Fruit fly (Drosophila melanogaster) whole organism, embryonic: ENCODE data around the gene CG11842.

ENCODE experiments used
- BtbVII ChIP-seq: fragments of 200-800 bp; sonication (Bioruptor generic); optimal IDR thresholded peaks from 3 replicates; lab custom pipeline; 2017; ENCODE audit warnings: missing biosample characterization, mild to moderate bottlenecking, missing genetic modification characterization
- CG10274 ChIP-seq: fragments of 200-800 bp; sonication (Bioruptor generic); optimal IDR thresholded peaks from 3 replicates; lab custom pipeline; 2017; ENCODE audit warnings: missing biosample characterization, mild to moderate bottlenecking, missing genetic modification characterization
- CG12659 ChIP-seq: fragments of 200-800 bp; sonication (Bioruptor generic); optimal IDR thresholded peaks from 3 replicates; lab custom pipeline; 2017; ENCODE audit warnings: mild to moderate bottlenecking, missing biosample characterization, missing genetic modification reagents, missing genetic modification characterization
- CG13775 ChIP-seq: fragments of 200-800 bp; sonication (Bioruptor generic); optimal IDR thresholded peaks from 3 replicates; lab custom pipeline; 2017; ENCODE audit warnings: missing biosample characterization, mild to moderate bottlenecking, missing genetic modification characterization
- CG15073 ChIP-seq: fragments of 200-800 bp; sonication (Bioruptor generic); optimal IDR thresholded peaks from 2 replicates; lab custom pipeline; 2016; ENCODE audit warnings: missing biosample characterization, missing genetic modification characterization
- CG1647 ChIP-seq: fragments of 200-800 bp; sonication (Bioruptor generic); optimal IDR thresholded peaks from 3 replicates; lab custom pipeline; 2016; ENCODE audit warnings: missing biosample characterization, missing genetic modification characterization
- CG16779 ChIP-seq: fragments of 200-800 bp; sonication (Bioruptor generic); IDR thresholded peaks from 2 replicates; pipeline ENCODE4 v1.3.6; 2022; ENCODE audit warnings: missing biosample characterization, missing genetic modification characterization
- CG17186 ChIP-seq: fragments of 200-800 bp; sonication (Bioruptor generic); optimal IDR thresholded peaks from 3 replicates; lab custom pipeline; 2017; ENCODE audit warnings: missing biosample characterization, missing genetic modification reagents, missing genetic modification characterization
- CG17385 ChIP-seq: fragments of 200-800 bp; sonication (Bioruptor generic); optimal IDR thresholded peaks from 3 replicates; lab custom pipeline; 2018; ENCODE audit warnings: missing biosample characterization, mild to moderate bottlenecking, missing genetic modification characterization
- CG18599 ChIP-seq: fragments of 200-800 bp; sonication (Bioruptor generic); optimal IDR thresholded peaks from 3 replicates; lab custom pipeline; 2017; ENCODE audit warnings: missing biosample characterization, missing genetic modification characterization, mild to moderate bottlenecking, moderate library complexity, missing genetic modification reagents
- CG18764 ChIP-seq: fragments of 200-800 bp; sonication (Bioruptor generic); optimal IDR thresholded peaks from 3 replicates; lab custom pipeline; 2016; ENCODE audit warnings: missing biosample characterization, missing genetic modification characterization
- CG2199 ChIP-seq: fragments of 200-800 bp; sonication (Bioruptor generic); IDR thresholded peaks from 3 replicates; pipeline ENCODE4 v1.3.6; 2022; ENCODE audit warnings: missing biosample characterization, missing genetic modification characterization
- CG31388 ChIP-seq: fragments of 200-800 bp; sonication (Bioruptor generic); optimal IDR thresholded peaks from 2 replicates; lab custom pipeline; 2016; ENCODE audit warnings: missing biosample characterization, missing genetic modification characterization
- CG3163 ChIP-seq: fragments of 200-800 bp; sonication (Bioruptor generic); optimal IDR thresholded peaks from 3 replicates; lab custom pipeline; 2016; ENCODE audit warnings: missing biosample characterization, missing genetic modification characterization
- CG34376 ChIP-seq: fragments of 200-800 bp; sonication (Bioruptor generic); optimal IDR thresholded peaks from 2 replicates; lab custom pipeline; 2018; ENCODE audit warnings: missing biosample characterization, mild to moderate bottlenecking, missing genetic modification characterization
- CG7556 ChIP-seq: fragments of 200-800 bp; sonication (Bioruptor generic); optimal IDR thresholded peaks from 2 replicates; lab custom pipeline; 2017; ENCODE audit warnings: missing biosample characterization, mild to moderate bottlenecking, missing genetic modification characterization
- Dip3 ChIP-seq: fragments of 200-800 bp; sonication (Bioruptor generic); optimal IDR thresholded peaks from 3 replicates; lab custom pipeline; 2016; ENCODE audit warnings: missing biosample characterization, missing genetic modification characterization
- Elba2 ChIP-seq: fragments of 200-800 bp; sonication (Bioruptor generic); optimal IDR thresholded peaks from 3 replicates; lab custom pipeline; 2016; ENCODE audit warnings: missing biosample characterization, missing genetic modification characterization
- Fer3 ChIP-seq: fragments of 200-800 bp; sonication (Bioruptor generic); optimal IDR thresholded peaks from 2 replicates; lab custom pipeline; 2018; ENCODE audit warnings: missing biosample characterization, mild to moderate bottlenecking, missing genetic modification characterization, moderate library complexity
- Hey ChIP-seq: fragments of 200-800 bp; sonication (Bioruptor generic); optimal IDR thresholded peaks from 3 replicates; lab custom pipeline; 2018; ENCODE audit warnings: missing biosample characterization, mild to moderate bottlenecking, missing genetic modification characterization
- Hr39 ChIP-seq: fragments of >200 bp; optimal IDR thresholded peaks from 2 replicates; lab custom pipeline; 2017
- Hr51 ChIP-seq, 2 experiments: fragments of 200-800 bp; sonication (Bioruptor generic); optimal IDR thresholded peaks; 2 replicates in 1 of 2; 3 replicates in 1 of 2; lab custom pipeline; 2016 to 2018; ENCODE audit warnings: missing biosample characterization in 2 of 2, missing genetic modification characterization in 2 of 2, mild to moderate bottlenecking in 1 of 2, moderate library complexity in 1 of 2
- Kr ChIP-seq: fragments of 200-800 bp; sonication (Bioruptor generic); optimal IDR thresholded peaks from 2 replicates; lab custom pipeline; 2017; ENCODE audit warnings: missing biosample characterization, mild to moderate bottlenecking, missing genetic modification characterization
- Myb ChIP-seq: fragments of 200-800 bp; sonication (Bioruptor generic); optimal IDR thresholded peaks from 2 replicates; lab custom pipeline; 2016; ENCODE audit warnings: missing biosample characterization, missing genetic modification characterization
- Oaz ChIP-seq: fragments of 200-800 bp; sonication (Bioruptor generic); IDR thresholded peaks from 2 replicates; pipeline ENCODE4 v1.3.6; 2022; ENCODE audit warnings: missing biosample characterization, missing genetic modification characterization
- Oli ChIP-seq: fragments of 200-800 bp; sonication (Bioruptor generic); optimal IDR thresholded peaks from 2 replicates; lab custom pipeline; 2018; ENCODE audit warnings: missing biosample characterization, mild to moderate bottlenecking, missing genetic modification characterization, moderate library complexity
- Optix ChIP-seq: fragments of 200-800 bp; sonication (Bioruptor generic); IDR thresholded peaks from 3 replicates; pipeline ENCODE4 v1.3.6; 2022; ENCODE audit warnings: missing biosample characterization, missing genetic modification characterization
- Poxn ChIP-seq: fragments of 200-800 bp; sonication (Bioruptor generic); IDR thresholded peaks from 2 replicates; pipeline ENCODE4 v1.3.6; 2022; ENCODE audit warnings: missing biosample characterization, missing genetic modification characterization
- Scr ChIP-seq: fragments of 200-800 bp; sonication (Bioruptor generic); IDR thresholded peaks from 2 replicates; pipeline ENCODE4 v1.3.6; 2022; ENCODE audit warnings: missing biosample characterization, missing genetic modification characterization; ENCODE audit not compliant: partially characterized antibody
- Ssrp ChIP-seq: fragments of 200-800 bp; sonication (Bioruptor generic); optimal IDR thresholded peaks from 2 replicates; lab custom pipeline; 2018; ENCODE audit warnings: missing biosample characterization, mild to moderate bottlenecking, missing genetic modification characterization, moderate library complexity
- Vsx1 ChIP-seq: fragments of 200-800 bp; sonication (Bioruptor generic); optimal IDR thresholded peaks from 2 replicates; lab custom pipeline; 2017; ENCODE audit warnings: missing biosample characterization, mild to moderate bottlenecking, missing genetic modification characterization, missing genetic modification reagents
- abd-A ChIP-seq: fragments of 200-800 bp; sonication (Bioruptor generic); optimal IDR thresholded peaks from 3 replicates; lab custom pipeline; 2019; ENCODE audit warnings: missing biosample characterization, mild to moderate bottlenecking, missing genetic modification characterization, moderate library complexity
- al ChIP-seq: fragments of 200-800 bp; sonication (Bioruptor generic); IDR thresholded peaks from 2 replicates; pipeline ENCODE4 v1.3.6; 2022; ENCODE audit warnings: missing biosample characterization, missing genetic modification characterization
- ara ChIP-seq: fragments of 200-800 bp; sonication (Bioruptor generic); IDR thresholded peaks from 2 replicates; pipeline ENCODE4 v1.3.6; 2022; ENCODE audit warnings: missing biosample characterization, missing genetic modification characterization
- ato ChIP-seq: fragments of 200-800 bp; sonication (Bioruptor generic); IDR thresholded peaks from 2 replicates; pipeline ENCODE4 v1.3.6; 2022; ENCODE audit warnings: missing biosample characterization, missing genetic modification characterization; ENCODE audit not compliant: partially characterized antibody
- cad ChIP-seq: fragments of >200 bp; optimal IDR thresholded peaks from 2 replicates; lab custom pipeline; 2017; ENCODE audit warnings: missing biosample characterization, missing genetic modification characterization
- cas ChIP-seq: fragments of 200-800 bp; sonication (Bioruptor generic); IDR thresholded peaks from 2 replicates; pipeline ENCODE4 v1.3.6; 2022; ENCODE audit warnings: missing biosample characterization, missing genetic modification characterization
- cg ChIP-seq: fragments of 200-800 bp; sonication (Bioruptor generic); optimal IDR thresholded peaks from 3 replicates; lab custom pipeline; 2019; ENCODE audit warnings: missing biosample characterization, mild to moderate bottlenecking, missing genetic modification characterization, moderate library complexity
- crp ChIP-seq, 2 experiments: fragments of 200-800 bp; sonication (Bioruptor generic); optimal IDR thresholded peaks; 2 replicates in 1 of 2; 3 replicates in 1 of 2; lab custom pipeline; 2017; ENCODE audit warnings: missing biosample characterization in 2 of 2, missing genetic modification characterization in 2 of 2, mild to moderate bottlenecking in 1 of 2, moderate library complexity in 1 of 2
- emc ChIP-seq: fragments of 200-800 bp; sonication (Bioruptor generic); optimal IDR thresholded peaks from 2 replicates; lab custom pipeline; 2016; ENCODE audit warnings: missing biosample characterization, missing genetic modification characterization
- eyg ChIP-seq: fragments of 200-800 bp; sonication (Bioruptor generic); optimal IDR thresholded peaks from 3 replicates; lab custom pipeline; 2016; ENCODE audit warnings: missing biosample characterization, missing genetic modification characterization
- gcm ChIP-seq: fragments of 200-800 bp; sonication (Bioruptor generic); optimal IDR thresholded peaks from 2 replicates; lab custom pipeline; 2019; ENCODE audit warnings: missing biosample characterization, mild to moderate bottlenecking, missing genetic modification characterization, moderate library complexity
- her ChIP-seq: fragments of 200-800 bp; sonication (Bioruptor generic); optimal IDR thresholded peaks from 2 replicates; lab custom pipeline; 2016; ENCODE audit warnings: missing biosample characterization, missing genetic modification characterization
- nmo ChIP-seq: fragments of 200-800 bp; sonication (Bioruptor generic); optimal IDR thresholded peaks from 2 replicates; lab custom pipeline; 2018; ENCODE audit warnings: missing biosample characterization, mild to moderate bottlenecking, missing genetic modification characterization, moderate library complexity
- onecut ChIP-seq: fragments of 200-800 bp; sonication (Bioruptor generic); IDR thresholded peaks from 2 replicates; pipeline ENCODE4 v1.3.6; 2022; ENCODE audit warnings: missing biosample characterization, missing genetic modification characterization
- pfk ChIP-seq: fragments of 200-800 bp; sonication (Bioruptor generic); optimal IDR thresholded peaks from 2 replicates; lab custom pipeline; 2018; ENCODE audit warnings: missing biosample characterization, mild to moderate bottlenecking, missing genetic modification characterization, moderate library complexity
- sr ChIP-seq: fragments of 200-800 bp; sonication (Bioruptor generic); IDR thresholded peaks from 3 replicates; pipeline ENCODE4 v1.3.6; 2022; ENCODE audit warnings: missing biosample characterization, missing genetic modification characterization
- tll ChIP-seq, 2 experiments: fragments of 200-800 bp in 1 of 2; fragments of >200 bp in 1 of 2; sonication (Bioruptor generic) in 1 of 2; optimal IDR thresholded peaks; 2 replicates each; lab custom pipeline; 2017 to 2019; ENCODE audit warnings: missing biosample characterization in 2 of 2, missing genetic modification characterization in 2 of 2, mild to moderate bottlenecking in 1 of 2, moderate library complexity in 1 of 2
- tx ChIP-seq: fragments of 200-800 bp; sonication (Bioruptor generic); optimal IDR thresholded peaks from 2 replicates; lab custom pipeline; 2016; ENCODE audit warnings: missing biosample characterization, missing genetic modification characterization
- vfl ChIP-seq: fragments of 200-800 bp; sonication (Bioruptor generic); optimal IDR thresholded peaks from 2 replicates; lab custom pipeline; 2016; ENCODE audit warnings: missing biosample characterization, missing genetic modification characterization

The CG11842 gene

DNA sequence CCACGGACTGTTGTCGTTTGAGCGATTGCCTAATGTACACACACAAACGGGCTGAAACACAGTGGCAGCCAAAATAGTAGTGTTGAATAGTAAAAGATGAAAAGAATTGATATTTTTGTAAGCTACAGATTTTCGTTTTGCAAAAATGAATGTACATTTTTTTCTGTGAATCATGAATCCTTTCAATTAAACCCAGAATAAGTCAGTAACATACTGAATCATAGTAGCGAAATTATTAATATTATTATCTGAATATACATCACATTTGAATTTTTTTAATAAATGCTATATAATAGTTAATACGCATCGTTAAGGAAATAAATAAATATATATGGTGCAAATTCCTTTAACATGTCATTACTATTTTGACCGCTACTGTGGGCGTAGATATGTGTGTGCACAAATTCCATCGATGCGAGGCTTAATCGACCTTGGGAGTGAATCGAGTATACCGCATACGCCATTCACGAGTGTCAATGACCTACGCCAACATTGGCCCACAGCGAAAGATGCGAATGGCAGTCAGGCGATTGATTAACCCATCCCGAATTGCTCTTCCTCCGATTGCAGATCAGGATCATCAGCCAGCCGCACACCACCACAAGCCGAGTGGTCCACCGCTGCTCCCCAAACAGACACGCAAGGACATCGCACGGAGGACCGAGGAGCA, 11.8 kb upstream of the CG11842 start (continued):
- peak; percentile 56 for TF ChIP-seq Ssrp (tag; lab: Kevin White, UChicago)
- TF ChIP-seq Hey (tag; lab: Kevin White, UChicago) = no peak
- TF ChIP-seq CG2199 (GFP tag; lab: Robert Waterston, UW) = no peak
- TF ChIP-seq Dip3 (GFP tag; lab: Kevin White, UChicago) = peak; percentile 7
- no peak for TF ChIP-seq Kr (GFP tag; lab: Kevin White, UChicago)
- TF ChIP-seq Hr51 (GFP tag; optimal IDR thresholded peaks at IDR 0.05; lab: Kevin White, UChicago) = no peak
- peak; percentile 75 for TF ChIP-seq CG17385
- no peak for TF ChIP-seq CG18599 (GFP tag; lab: Kevin White, UChicago)
- TF ChIP-seq al (GFP tag; lab: Robert Waterston, UW) = peak; percentile 47; the same call in 1 of the 2 replicates
- no peak for TF ChIP-seq crp (GFP tag; optimal IDR thresholded peaks at IDR 0.05; lab: Kevin White, UChicago)
- TF ChIP-seq CG34376 = peak; percentile 12
- TF ChIP-seq CG15073 (GFP tag; lab: Kevin White, UChicago) = peak; percentile 19
- TF ChIP-seq Vsx1 (GFP tag; lab: Kevin White, UChicago) = no peak
- TF ChIP-seq pfk (GFP tag; lab: Kevin White, UChicago) = no peak
- TF ChIP-seq cas (GFP tag; lab: Robert Waterston, UW) = no peak
- peak; percentile 64 for TF ChIP-seq Fer3 (tag; lab: Kevin White, UChicago)
- TF ChIP-seq CG10274 (GFP tag; lab: Kevin White, UChicago) = peak; percentile 15
- no peak for TF ChIP-seq CG3163 (GFP tag; lab: Kevin White, UChicago)
- peak; percentile 80 for TF ChIP-seq Oli (tag; lab: Kevin White, UChicago)
- TF ChIP-seq cad (GFP tag; lab: Kevin White, UChicago) = no peak
- TF ChIP-seq Poxn (GFP tag; lab: Robert Waterston, UW) = no peak
- TF ChIP-seq CG17186 (GFP tag; lab: Kevin White, UChicago) = no peak
- TF ChIP-seq Optix = no peak
- peak; percentile 80 for TF ChIP-seq CG7556
- no peak for TF ChIP-seq ato
- TF ChIP-seq onecut (GFP tag; lab: Robert Waterston, UW) = no peak
- no peak for TF ChIP-seq abd-A (tag; lab: Kevin White, UChicago)
- peak; percentile 78 for TF ChIP-seq nmo (GFP tag; lab: Kevin White, UChicago)
- no peak for TF ChIP-seq ara (GFP tag; lab: Robert Waterston, UW)
- no peak for TF ChIP-seq Hr39 (lab: Kevin White, UChicago)
- peak; percentile 28 for TF ChIP-seq her (GFP tag; lab: Kevin White, UChicago)
- TF ChIP-seq tx = peak; percentile 2
- TF ChIP-seq CG16779 (GFP tag; lab: Robert Waterston, UW) = no peak
- no peak for TF ChIP-seq Elba2 (GFP tag; lab: Kevin White, UChicago)
- TF ChIP-seq Oaz (GFP tag; lab: Robert Waterston, UW) = 0 out of 2 replicates have a peak, but pooled peaks have one; percentile 31
- peak; percentile 74 for TF ChIP-seq CG12659 (GFP tag; lab: Kevin White, UChicago)
- TF ChIP-seq BtbVII = peak; percentile 64
- no peak for TF ChIP-seq Scr
- no peak for TF ChIP-seq vfl
- TF ChIP-seq gcm (GFP tag; lab: Kevin White, UChicago) = no peak
- TF ChIP-seq cg (GFP tag; lab: Kevin White, UChicago) = no peak
- TF ChIP-seq emc = no peak
- peak; percentile 69 for TF ChIP-seq CG18764 (GFP tag; lab: Kevin White, UChicago)
- no peak for TF ChIP-seq Myb (GFP tag; lab: Kevin White, UChicago)
- TF ChIP-seq tll (GFP tag; optimal IDR thresholded peaks at IDR 0.05; lab: Kevin White, UChicago) = no peak
- no peak for TF ChIP-seq sr
- no peak for TF ChIP-seq CG31388 (GFP tag; lab: Kevin White, UChicago)
- TF ChIP-seq eyg (GFP tag; lab: Kevin White, UChicago) = no peak
- TF ChIP-seq CG1647 = no peak
- TF ChIP-seq CG13775 (GFP tag; lab: Kevin White, UChicago) = peak; percentile 51
